Worm (Caenorhabditis elegans): Measurements from ENCODE around the gene gfrp-1.

DNA sequence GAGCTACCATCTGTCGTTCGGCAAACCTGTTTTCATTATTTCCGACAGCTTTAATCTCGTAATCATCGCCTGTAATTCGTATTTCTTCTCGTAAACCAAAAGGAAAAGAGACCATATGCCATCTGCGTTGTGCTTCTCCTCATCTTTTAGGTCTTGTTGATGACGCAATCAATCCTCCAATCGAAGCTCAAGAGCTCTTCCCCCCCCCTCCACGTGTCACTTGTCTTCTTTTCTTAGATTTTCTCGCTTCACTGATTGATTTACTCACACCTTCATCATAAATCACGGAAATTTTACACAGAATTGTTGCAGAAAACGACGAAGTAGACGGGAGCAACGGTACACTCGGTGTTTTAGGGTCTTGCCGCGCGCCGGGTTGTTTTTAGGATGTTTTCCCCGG is 24.7 kb upstream of the gfrp-1 start, which contains the start of gene tcl-2:
- TF ChIP-seq ZK546.5 (tag; optimal IDR thresholded peaks at IDR 0.05) (no peak), F13H6.1 (tag; optimal IDR thresholded peaks at IDR 0.05) (no peak), unc-62 (GFP tag; optimal IDR thresholded peaks at IDR 0.05) (no peak), ztf-4 (tag; optimal IDR thresholded peaks at IDR 0.05) (no peak), lsy-2 (tag; optimal IDR thresholded peaks at IDR 0.05) (no peak), elt-1 (tag; optimal IDR thresholded peaks at IDR 0.05) (no peak), snpc-4 (tag; optimal IDR thresholded peaks at IDR 0.05) (no peak), ceh-82 (tag; optimal IDR thresholded peaks at IDR 0.05) (no peak), lin-13 (GFP tag; optimal IDR thresholded peaks at IDR 0.05) (no peak), ceh-16 (tag; optimal IDR thresholded peaks at IDR 0.05) (no peak), nhr-6 (tag; optimal IDR thresholded peaks at IDR 0.05) (no peak), nhr-25 (tag; optimal IDR thresholded peaks at IDR 0.05) (no peak)

Measured in whole organism, L2 larva.